Worm (Caenorhabditis elegans) whole organism, L3 larva: Measurements from ENCODE around the gene F15E6.5.

Experiments
- R02D3.7 ChIP-seq: fragments of 150-350 bp; optimal IDR thresholded peaks from 2 replicates; lab custom pipeline; 2014; ENCODE audit warnings: missing biosample characterization, missing genetic modification characterization
- ZK546.5 ChIP-seq: sonication (generic microtip); optimal IDR thresholded peaks from 2 replicates; lab custom pipeline; 2017; ENCODE audit warnings: missing biosample characterization, missing genetic modification characterization
- ama-1 ChIP-seq: fragments of 150-350 bp; optimal IDR thresholded peaks from 2 replicates; lab custom pipeline; 2018
- ceh-16 ChIP-seq: sonication (generic microtip); optimal IDR thresholded peaks from 2 replicates; lab custom pipeline; 2017; ENCODE audit warnings: missing biosample characterization, missing genetic modification characterization
- ceh-28 ChIP-seq: fragments of 150-350 bp; optimal IDR thresholded peaks from 2 replicates; lab custom pipeline; 2014; ENCODE audit warnings: missing biosample characterization, missing genetic modification reagents, missing genetic modification characterization
- ceh-9 ChIP-seq: sonication (generic microtip); optimal IDR thresholded peaks from 2 replicates; lab custom pipeline; 2018; ENCODE audit warnings: missing biosample characterization, missing genetic modification characterization
- egl-27 ChIP-seq: sonication (generic microtip); optimal IDR thresholded peaks from 4 replicates; lab custom pipeline; 2017; ENCODE audit warnings: missing biosample characterization, missing genetic modification reagents, missing genetic modification characterization
- egl-5 ChIP-seq: fragments of 150-350 bp; optimal IDR thresholded peaks from 2 replicates; lab custom pipeline; 2017; ENCODE audit warnings: missing biosample characterization, missing genetic modification reagents, missing genetic modification characterization, inconsistent platforms
- elt-1 ChIP-seq: fragments of 150-350 bp; optimal IDR thresholded peaks from 2 replicates; lab custom pipeline; 2014; ENCODE audit warnings: missing biosample characterization, missing genetic modification characterization
- elt-2 ChIP-seq: sonication (generic microtip); optimal IDR thresholded peaks from 2 replicates; lab custom pipeline; 2016; ENCODE audit warnings: missing genetic modification reagents, mild to moderate bottlenecking, missing genetic modification characterization, missing compliant biosample characterization
- elt-3 ChIP-seq, 3 experiments: fragments of 150-350 bp in 1 of 3; sonication (generic microtip) in 2 of 3; optimal IDR thresholded peaks; 2 replicates in 2 of 3; 4 replicates in 1 of 3; lab custom pipeline; 2014 to 2017; ENCODE audit warnings: missing biosample characterization in 3 of 3, missing genetic modification characterization in 3 of 3
- fkh-10 ChIP-seq: sonication (generic microtip); optimal IDR thresholded peaks from 2 replicates; lab custom pipeline; 2017; ENCODE audit warnings: missing biosample characterization, missing genetic modification reagents, missing genetic modification characterization
- fkh-2 ChIP-seq: fragments of 150-350 bp; optimal IDR thresholded peaks from 2 replicates; lab custom pipeline; 2014; ENCODE audit warnings: missing biosample characterization, missing genetic modification reagents, missing genetic modification characterization
- fos-1 ChIP-seq: fragments of 150-350 bp; optimal IDR thresholded peaks from 2 replicates; lab custom pipeline; 2014; ENCODE audit warnings: missing biosample characterization, missing genetic modification characterization
- hmg-11 ChIP-seq: sonication (generic microtip); optimal IDR thresholded peaks from 2 replicates; lab custom pipeline; 2016; ENCODE audit warnings: missing genetic modification characterization, missing compliant biosample characterization
- jun-1 ChIP-seq: fragments of 150-350 bp; optimal IDR thresholded peaks from 2 replicates; lab custom pipeline; 2014; ENCODE audit warnings: missing biosample characterization, missing genetic modification reagents, missing genetic modification characterization
- lin-15B ChIP-seq: fragments of 150-350 bp; optimal IDR thresholded peaks from 2 replicates; lab custom pipeline; 2014; ENCODE audit warnings: missing biosample characterization, missing genetic modification characterization
- lsy-12 ChIP-seq: sonication (generic microtip); optimal IDR thresholded peaks from 2 replicates; lab custom pipeline; 2016; ENCODE audit warnings: mild to moderate bottlenecking, missing genetic modification characterization, missing compliant biosample characterization
- mdl-1 ChIP-seq: fragments of 150-350 bp; optimal IDR thresholded peaks from 2 replicates; lab custom pipeline; 2014; ENCODE audit warnings: missing biosample characterization, missing genetic modification characterization
- nhr-12 ChIP-seq: fragments of 150-350 bp; optimal IDR thresholded peaks from 2 replicates; lab custom pipeline; 2014; ENCODE audit warnings: missing biosample characterization, missing genetic modification characterization
- nhr-23 ChIP-seq: fragments of 150-350 bp; optimal IDR thresholded peaks from 2 replicates; lab custom pipeline; 2014; ENCODE audit warnings: missing biosample characterization, missing genetic modification reagents, missing genetic modification characterization
- nhr-237 ChIP-seq: fragments of 150-350 bp; optimal IDR thresholded peaks from 2 replicates; lab custom pipeline; 2014; ENCODE audit warnings: missing biosample characterization, missing genetic modification characterization
- nhr-25 ChIP-seq: sonication (generic microtip); optimal IDR thresholded peaks from 2 replicates; lab custom pipeline; 2017; ENCODE audit warnings: missing biosample characterization, missing genetic modification characterization
- nhr-28 ChIP-seq: fragments of 150-350 bp; optimal IDR thresholded peaks from 2 replicates; lab custom pipeline; 2014; ENCODE audit warnings: missing biosample characterization, missing genetic modification characterization
- nhr-43 ChIP-seq: sonication (generic microtip); optimal IDR thresholded peaks from 2 replicates; lab custom pipeline; 2016; ENCODE audit warnings: mild to moderate bottlenecking, missing genetic modification characterization, missing compliant biosample characterization; ENCODE audit not compliant: poor library complexity, severe bottlenecking
- nhr-67 ChIP-seq: fragments of 150-350 bp; optimal IDR thresholded peaks from 2 replicates; lab custom pipeline; 2014; ENCODE audit warnings: missing biosample characterization, missing genetic modification characterization
- nhr-76 ChIP-seq: fragments of 150-350 bp; sonication (generic microtip); optimal IDR thresholded peaks from 5 replicates; lab custom pipeline; 2014; ENCODE audit warnings: missing biosample characterization, missing genetic modification characterization
- nhr-77 ChIP-seq: fragments of 150-350 bp; optimal IDR thresholded peaks from 2 replicates; lab custom pipeline; 2014; ENCODE audit warnings: missing biosample characterization, missing genetic modification characterization
- pha-4 ChIP-seq: fragments of 150-350 bp; optimal IDR thresholded peaks from 2 replicates; lab custom pipeline; 2014; ENCODE audit warnings: missing biosample characterization, missing genetic modification reagents, missing genetic modification characterization
- pqm-1 ChIP-seq: fragments of 150-350 bp; optimal IDR thresholded peaks from 2 replicates; lab custom pipeline; 2017; ENCODE audit warnings: missing biosample characterization, missing genetic modification characterization, inconsistent platforms
- sea-2 ChIP-seq: fragments of 150-350 bp; sonication (generic microtip); optimal IDR thresholded peaks from 4 replicates; lab custom pipeline; 2014; ENCODE audit warnings: missing biosample characterization, missing genetic modification reagents, missing genetic modification characterization
- tbx-2 ChIP-seq: sonication (generic microtip); optimal IDR thresholded peaks from 2 replicates; lab custom pipeline; 2016; ENCODE audit warnings: mild to moderate bottlenecking, missing genetic modification characterization, missing compliant biosample characterization
- unc-39 ChIP-seq: sonication (generic microtip); optimal IDR thresholded peaks from 4 replicates; lab custom pipeline; 2017; ENCODE audit warnings: missing biosample characterization, missing genetic modification characterization
- ztf-11 ChIP-seq: fragments of 150-350 bp; optimal IDR thresholded peaks from 2 replicates; lab custom pipeline; 2014; ENCODE audit warnings: missing biosample characterization, missing genetic modification characterization
- ztf-4 ChIP-seq: fragments of 150-350 bp; optimal IDR thresholded peaks from 2 replicates; lab custom pipeline; 2014; ENCODE audit warnings: missing biosample characterization, missing genetic modification characterization

The F15E6.5 gene

DNA sequence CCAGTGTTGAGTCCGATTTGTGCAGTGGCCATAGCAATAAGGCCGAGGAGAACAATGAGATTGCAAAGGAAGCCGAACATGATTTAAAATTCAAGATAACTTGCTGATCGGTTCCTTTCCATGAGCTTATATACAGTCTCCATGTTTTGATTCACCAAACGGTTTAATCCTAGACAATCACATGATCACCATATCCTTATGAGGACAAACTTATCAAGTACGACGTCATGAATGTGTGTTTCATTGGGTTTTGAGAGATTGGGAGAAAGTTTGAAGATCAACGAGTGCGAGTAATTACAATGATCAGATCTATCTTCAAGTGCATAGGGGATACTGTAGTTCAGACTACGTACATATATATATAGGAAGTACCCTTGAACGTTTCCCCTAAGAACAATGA is 1.1 kb downstream of the F15E6.5 start, which contains the start of gene dct-7:
Gene dct-7, minus strand, starts transcription at position 101 of the 400 bp plus-strand sequence.
- no peak for TF ChIP-seq fos-1 (tag; lab: Kevin White, UChicago)
- peak; percentile 30 for TF ChIP-seq nhr-43 (tag; lab: Kevin White, UChicago)
- TF ChIP-seq ztf-4 (tag; lab: Kevin White, UChicago): no peak
- no peak for TF ChIP-seq jun-1
- TF ChIP-seq nhr-237 (tag; lab: Kevin White, UChicago): no peak
- TF ChIP-seq R02D3.7 (tag; lab: Kevin White, UChicago): no peak

DNA sequence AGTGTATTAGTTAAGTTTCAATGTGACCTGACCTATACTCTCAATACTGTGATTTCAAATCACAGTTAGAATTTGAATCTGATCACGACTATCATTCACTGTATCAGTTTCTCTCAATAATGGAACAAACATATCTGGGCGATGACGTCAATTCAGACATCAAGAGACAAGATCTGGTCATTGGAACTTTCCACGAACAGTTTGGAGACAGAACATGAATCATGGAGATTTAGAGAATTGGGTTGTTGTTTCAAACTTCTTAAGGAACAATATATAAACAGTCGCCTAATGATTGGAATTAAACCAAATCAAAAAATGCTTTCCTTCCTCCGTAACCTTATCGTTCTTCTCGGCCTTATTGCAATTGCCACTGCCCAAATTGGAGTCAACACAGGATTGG is 1.8 kb downstream of the F15E6.5 start, which contains the start of gene F15E6.4:
Gene F15E6.4, plus strand, starts transcription at position 301 of the 400 bp plus-strand sequence.
- TF ChIP-seq lsy-12 (tag; lab: Kevin White, UChicago): no peak
- TF ChIP-seq pha-4 (tag; lab: Kevin White, UChicago): no peak
- no peak for TF ChIP-seq fos-1 (tag; lab: Kevin White, UChicago)
- no peak for TF ChIP-seq hmg-11 (tag; lab: Kevin White, UChicago)
- no peak for TF ChIP-seq nhr-77 (tag; lab: Kevin White, UChicago)
- no peak for TF ChIP-seq ceh-16 (tag; lab: Kevin White, UChicago)
- no peak for TF ChIP-seq ztf-11 (tag; lab: Kevin White, UChicago)
- TF ChIP-seq nhr-25 (tag; lab: Kevin White, UChicago): no peak
- TF ChIP-seq egl-5 (tag; lab: Kevin White, UChicago): no peak
- TF ChIP-seq lin-15B: no peak
- TF ChIP-seq pqm-1: no peak
- no peak for TF ChIP-seq sea-2
- TF ChIP-seq R02D3.7 (tag; lab: Kevin White, UChicago): no peak
- TF ChIP-seq tbx-2 (tag; lab: Kevin White, UChicago): no peak
- no peak for TF ChIP-seq nhr-67 (tag; lab: Kevin White, UChicago)
- TF ChIP-seq elt-2: no peak
- TF ChIP-seq, all 47 proteins: peak for 0

DNA sequence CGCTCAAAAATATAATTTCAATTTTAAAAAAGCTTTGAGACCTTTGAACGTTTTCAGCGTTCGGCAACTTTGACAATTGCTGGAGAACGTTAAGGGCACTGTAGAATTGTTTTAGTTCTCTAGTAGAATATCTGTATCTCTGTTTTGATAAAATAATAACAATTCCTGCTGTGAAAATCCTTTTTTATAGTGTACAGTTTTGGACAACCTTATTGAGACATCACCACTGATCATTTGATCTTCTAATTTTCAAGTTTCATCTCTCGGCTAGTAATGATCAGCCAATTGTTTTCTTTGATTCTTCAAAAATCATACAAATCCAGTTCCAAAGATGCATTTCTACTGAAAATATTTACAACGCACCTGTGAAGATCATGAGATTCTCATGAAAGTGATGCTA is 3.2 kb downstream of the F15E6.5 start, which contains the start of gene F15E6.10:
Gene F15E6.10, plus strand, starts transcription at position 301 of the 400 bp plus-strand sequence.
- TF ChIP-seq ama-1 (no peak), mdl-1 (no peak), ZK546.5 (no peak), unc-39 (tag; lab: Kevin White, UChicago) (no peak), nhr-67 (tag; lab: Kevin White, UChicago) (no peak), fkh-10 (GFP tag; lab: Kevin White, UChicago) (no peak), sea-2 (no peak), ceh-9 (tag; lab: Kevin White, UChicago) (no peak), nhr-76 (tag; lab: Kevin White, UChicago) (no peak), nhr-43 (tag; lab: Kevin White, UChicago) (no peak), lin-15B (no peak), nhr-28 (no peak), nhr-12 (tag; lab: Kevin White, UChicago) (no peak), jun-1 (no peak), elt-1 (tag; lab: Kevin White, UChicago) (no peak), fos-1 (tag; lab: Kevin White, UChicago) (no peak), fkh-2 (tag; lab: Kevin White, UChicago) (no peak)

DNA sequence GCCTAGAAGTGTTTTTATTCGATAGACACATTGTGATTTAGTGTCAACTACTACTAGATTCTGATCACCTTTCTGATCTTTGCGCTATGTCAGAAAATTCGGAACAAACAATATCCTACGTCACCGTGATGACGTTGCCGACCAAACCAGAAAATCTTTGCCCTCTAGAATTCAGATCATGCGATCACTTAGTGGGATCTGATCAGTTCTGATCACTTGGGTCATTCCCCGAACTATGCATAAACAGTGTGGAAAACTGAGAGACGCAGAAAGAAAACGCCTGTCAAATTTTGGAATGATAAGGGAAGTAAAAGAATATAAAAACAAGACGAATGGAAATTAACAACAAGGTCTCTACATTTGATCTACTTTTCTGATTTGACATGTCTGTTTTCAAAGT is 5.2 kb downstream of the F15E6.5 start, which contains the start of gene F15E6.3:
Gene F15E6.3, plus strand, starts transcription at position 344 of the 400 bp plus-strand sequence.
- peak; percentile 76 for TF ChIP-seq nhr-43 (tag; lab: Kevin White, UChicago)
- TF ChIP-seq elt-3 (tag; optimal IDR thresholded peaks at IDR 0.05; lab: Kevin White, UChicago): peak in 1 of 3 experiments; percentile 36
- TF ChIP-seq nhr-25 (tag; lab: Kevin White, UChicago): peak; percentile 60
- TF ChIP-seq nhr-23: peak; percentile 89
- peak; percentile 32 for TF ChIP-seq ceh-28 (tag; lab: Kevin White, UChicago)
- no peak for TF ChIP-seq egl-27 (tag; lab: Kevin White, UChicago)
- TF ChIP-seq hmg-11 (tag; lab: Kevin White, UChicago): no peak
- no peak for TF ChIP-seq fkh-10 (GFP tag; lab: Kevin White, UChicago)

DNA sequence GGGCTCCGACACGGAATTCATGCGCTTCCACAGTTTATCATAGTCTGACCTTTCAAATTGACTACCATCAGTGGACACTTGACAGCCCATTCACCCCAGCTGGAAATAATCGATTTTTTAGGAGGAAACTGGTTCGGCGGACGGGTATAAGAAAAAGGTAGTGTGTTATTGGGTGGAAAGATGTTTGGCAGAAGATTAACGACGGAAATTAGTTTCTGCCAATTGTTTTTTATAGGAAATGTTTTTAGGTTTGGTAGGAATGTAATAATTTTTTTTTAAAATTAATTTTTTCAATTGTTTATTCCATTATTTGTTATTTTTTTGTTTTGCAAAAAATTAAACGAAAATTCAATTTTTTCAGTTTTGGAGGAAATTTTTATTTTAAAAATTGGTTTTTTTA is 9.6 kb downstream of the F15E6.5 start, which contains the start of gene F15E6.9:
Gene F15E6.9, minus strand, starts transcription at position 101 of the 400 bp plus-strand sequence.
- TF ChIP-seq nhr-43 (tag; lab: Kevin White, UChicago): no peak
